Worm (Caenorhabditis elegans) whole organism, mixed stage, embryonic: ENCODE measurements around the gene pin-2.

Experiments
- M03D4.4 ChIP-seq: sonication (generic microtip); optimal IDR thresholded peaks from 2 replicates; lab custom pipeline; 2017; ENCODE audit warnings: mild to moderate bottlenecking, missing genetic modification characterization, missing compliant biosample characterization
- bed-3 ChIP-seq: fragments of 200-800 bp; sonication (Bioruptor generic); optimal IDR thresholded peaks from 3 replicates; lab custom pipeline; 2018; ENCODE audit warnings: mild to moderate bottlenecking, missing genetic modification characterization, moderate library complexity, missing compliant biosample characterization
- blmp-1 ChIP-seq: fragments of 150-350 bp; optimal IDR thresholded peaks from 2 replicates; lab custom pipeline; 2014; ENCODE audit warnings: missing biosample characterization, missing genetic modification characterization
- ceh-39 ChIP-seq: fragments of 150-350 bp; optimal IDR thresholded peaks from 2 replicates; lab custom pipeline; 2014; ENCODE audit warnings: missing biosample characterization, missing genetic modification characterization
- ceh-83 ChIP-seq: fragments of 200-800 bp; sonication (Bioruptor generic); optimal IDR thresholded peaks from 2 replicates; lab custom pipeline; 2018; ENCODE audit warnings: mild to moderate bottlenecking, missing genetic modification characterization, missing compliant biosample characterization
- ces-1 ChIP-seq: fragments of 150-350 bp; optimal IDR thresholded peaks from 2 replicates; lab custom pipeline; 2014; ENCODE audit warnings: missing biosample characterization, missing genetic modification reagents, missing genetic modification characterization
- cnd-1 ChIP-seq: fragments of 200-800 bp; sonication (Bioruptor generic); optimal IDR thresholded peaks from 2 replicates; lab custom pipeline; 2018; ENCODE audit warnings: mild to moderate bottlenecking, missing genetic modification characterization, missing compliant biosample characterization
- drap-1 ChIP-seq: fragments of 200-800 bp; sonication (Bioruptor generic); optimal IDR thresholded peaks from 3 replicates; lab custom pipeline; 2018; ENCODE audit warnings: mild to moderate bottlenecking, missing genetic modification characterization, missing compliant biosample characterization
- elt-1 ChIP-seq: sonication (generic microtip); optimal IDR thresholded peaks from 2 replicates; lab custom pipeline; 2017; ENCODE audit warnings: missing genetic modification characterization, mild to moderate bottlenecking, missing compliant biosample characterization, antibody characterized with exemption, moderate library complexity, borderline replicate concordance; ENCODE audit not compliant: insufficient read depth
- elt-3 ChIP-seq: fragments of 150-350 bp; optimal IDR thresholded peaks from 2 replicates; lab custom pipeline; 2014; ENCODE audit warnings: missing biosample characterization, missing genetic modification characterization
- flh-1 ChIP-seq: fragments of 200-800 bp; sonication (Bioruptor generic); optimal IDR thresholded peaks from 2 replicates; lab custom pipeline; 2018; ENCODE audit warnings: mild to moderate bottlenecking, missing genetic modification characterization, moderate library complexity, missing compliant biosample characterization
- hlh-1 ChIP-seq: fragments of 150-350 bp; optimal IDR thresholded peaks from 2 replicates; lab custom pipeline; 2014; ENCODE audit warnings: missing biosample characterization, missing genetic modification reagents, missing genetic modification characterization
- lin-13 ChIP-seq: fragments of 150-350 bp; optimal IDR thresholded peaks from 2 replicates; lab custom pipeline; 2014; ENCODE audit warnings: missing biosample characterization, missing genetic modification characterization
- lin-32 ChIP-seq: fragments of 200-800 bp; sonication (Bioruptor generic); optimal IDR thresholded peaks from 2 replicates; lab custom pipeline; 2018; ENCODE audit warnings: mild to moderate bottlenecking, missing genetic modification characterization, missing compliant biosample characterization
- mls-2 ChIP-seq: sonication (generic microtip); optimal IDR thresholded peaks from 2 replicates; lab custom pipeline; 2016; ENCODE audit warnings: mild to moderate bottlenecking, missing genetic modification characterization, moderate library complexity, missing compliant biosample characterization
- nhr-12 ChIP-seq: fragments of 150-350 bp; optimal IDR thresholded peaks from 2 replicates; lab custom pipeline; 2014; ENCODE audit warnings: missing biosample characterization, missing genetic modification characterization
- nhr-2 ChIP-seq: fragments of 150-350 bp; optimal IDR thresholded peaks from 2 replicates; lab custom pipeline; 2014; ENCODE audit warnings: missing biosample characterization, missing genetic modification characterization
- nhr-237 ChIP-seq: fragments of 150-350 bp; optimal IDR thresholded peaks from 2 replicates; lab custom pipeline; 2014; ENCODE audit warnings: missing biosample characterization, missing genetic modification characterization
- nhr-28 ChIP-seq: fragments of 150-350 bp; optimal IDR thresholded peaks from 2 replicates; lab custom pipeline; 2014; ENCODE audit warnings: missing biosample characterization, missing genetic modification characterization
- nhr-76 ChIP-seq: sonication (generic microtip); optimal IDR thresholded peaks from 2 replicates; lab custom pipeline; 2017; ENCODE audit warnings: missing biosample characterization, missing genetic modification characterization
- pha-4 ChIP-seq: fragments of 150-350 bp; optimal IDR thresholded peaks from 2 replicates; lab custom pipeline; 2018; ENCODE audit warnings: missing biosample characterization, missing genetic modification reagents, missing genetic modification characterization
- sem-2 ChIP-seq: fragments of 200-800 bp; sonication (Bioruptor generic); optimal IDR thresholded peaks from 2 replicates; lab custom pipeline; 2018; ENCODE audit warnings: mild to moderate bottlenecking, missing genetic modification characterization, missing compliant biosample characterization
- sptf-1 ChIP-seq: sonication (generic microtip); optimal IDR thresholded peaks from 2 replicates; lab custom pipeline; 2017; ENCODE audit warnings: mild to moderate bottlenecking, missing genetic modification characterization, moderate library complexity, missing compliant biosample characterization
- tbx-8 ChIP-seq: fragments of 200-800 bp; sonication (Bioruptor generic); optimal IDR thresholded peaks from 2 replicates; lab custom pipeline; 2018; ENCODE audit warnings: mild to moderate bottlenecking, missing genetic modification characterization, moderate library complexity, missing compliant biosample characterization
- unc-39 ChIP-seq: fragments of 150-350 bp; optimal IDR thresholded peaks from 2 replicates; lab custom pipeline; 2014; ENCODE audit warnings: missing biosample characterization, missing genetic modification characterization
- unc-62 ChIP-seq: fragments of 150-350 bp; optimal IDR thresholded peaks from 2 replicates; lab custom pipeline; 2014; ENCODE audit warnings: missing biosample characterization, missing genetic modification reagents, missing genetic modification characterization
- zip-8 ChIP-seq: fragments of 150-350 bp; optimal IDR thresholded peaks from 2 replicates; lab custom pipeline; 2014; ENCODE audit warnings: missing biosample characterization, missing genetic modification characterization

pin-2 gene

ce11 chrIV:12790871-12791270, 2.8 kb upstream of the pin-2 start, which contains the start of gene F07C6.2:
TSS of gene F07C6.2 (plus strand) at chrIV:12791171.
- no peak for TF ChIP-seq unc-62
- no peak for TF ChIP-seq sptf-1
- no peak for TF ChIP-seq blmp-1
- no peak for TF ChIP-seq ceh-83 (GFP tag; lab: Kevin White, UChicago)
- no peak for TF ChIP-seq flh-1 (GFP tag; lab: Kevin White, UChicago)
- no peak for TF ChIP-seq pha-4 (tag; lab: Kevin White, UChicago)
- TF ChIP-seq lin-32 (GFP tag; lab: Kevin White, UChicago) = no peak
- no peak for TF ChIP-seq tbx-8
- TF ChIP-seq M03D4.4 (tag; lab: Kevin White, UChicago) = no peak
- TF ChIP-seq nhr-12 (tag; lab: Kevin White, UChicago) = no peak
- no peak for TF ChIP-seq mls-2 (tag; lab: Kevin White, UChicago)
- TF ChIP-seq unc-39 (tag; lab: Kevin White, UChicago) = no peak
- TF ChIP-seq sem-2 (GFP tag; lab: Kevin White, UChicago) = no peak
- no peak for TF ChIP-seq nhr-237 (tag; lab: Kevin White, UChicago)
- no peak for TF ChIP-seq nhr-76 (tag; lab: Kevin White, UChicago)

ce11 chrIV:12792494-12792893, 1.2 kb upstream of the pin-2 start, which contains the start of gene F07C6.6:
TSS of gene F07C6.6 (plus strand) at chrIV:12792794.
- no peak for TF ChIP-seq lin-13 (tag; lab: Kevin White, UChicago)
- TF ChIP-seq bed-3 = no peak
- TF ChIP-seq sptf-1 = no peak
- TF ChIP-seq blmp-1 = no peak
- no peak for TF ChIP-seq nhr-12 (tag; lab: Kevin White, UChicago)
- TF ChIP-seq elt-1 (tag; lab: Kevin White, UChicago) = no peak
- TF ChIP-seq zip-8 (tag; lab: Kevin White, UChicago) = no peak
- no peak for TF ChIP-seq sem-2 (GFP tag; lab: Kevin White, UChicago)
- no peak for TF ChIP-seq ceh-39 (tag; lab: Kevin White, UChicago)
- TF ChIP-seq nhr-2 (tag; lab: Kevin White, UChicago) = no peak
- no peak for TF ChIP-seq elt-3
- no peak for TF ChIP-seq pha-4 (tag; lab: Kevin White, UChicago)
- no peak for TF ChIP-seq drap-1 (GFP tag; lab: Kevin White, UChicago)
- no peak for TF ChIP-seq mls-2 (tag; lab: Kevin White, UChicago)
- TF ChIP-seq flh-1 (GFP tag; lab: Kevin White, UChicago) = no peak

- TF ChIP-seq pha-4 (tag; lab: Kevin White, UChicago) = no peak
These were observed 1.8 kb downstream of the pin-2 start for ce11 chrIV:12795371-12795936.

ce11 chrIV:12796811-12797210, 3.2 kb downstream of the pin-2 start:
- TF ChIP-seq flh-1 (GFP tag; lab: Kevin White, UChicago) = no peak
- TF ChIP-seq unc-39 (tag; lab: Kevin White, UChicago) = no peak
- TF ChIP-seq lin-13 (tag; lab: Kevin White, UChicago) = no peak
- no peak for TF ChIP-seq hlh-1 (tag; lab: Kevin White, UChicago)
- no peak for TF ChIP-seq nhr-12 (tag; lab: Kevin White, UChicago)
- TF ChIP-seq, all 35 proteins: peak for 0

ce11 chrIV:12805595-12805994, 11.9 kb downstream of the pin-2 start, which contains the start of gene F07C6.4:
TSS of gene F07C6.4 (plus strand) at chrIV:12805924.
- no peak for TF ChIP-seq hlh-1 (tag; lab: Kevin White, UChicago)
- TF ChIP-seq zip-8 (tag; lab: Kevin White, UChicago) = no peak
- TF ChIP-seq tbx-8 = no peak

- no peak for TF ChIP-seq elt-3
- TF ChIP-seq nhr-2 (tag; lab: Kevin White, UChicago) = peak; percentile 39
- TF ChIP-seq, all 35 proteins: peak for 1
These were observed 17.9 kb downstream of the pin-2 start for ce11 chrIV:12811554-12811953.

ce11 chrIV:12813822-12814221, 20.2 kb downstream of the pin-2 start:
- peak; percentile 9 for TF ChIP-seq cnd-1 (tag; lab: Kevin White, UChicago)
- TF ChIP-seq nhr-2 (tag; lab: Kevin White, UChicago) = peak; percentile 91
- TF ChIP-seq ces-1 = peak; percentile 45
- no peak for TF ChIP-seq nhr-28 (tag; lab: Kevin White, UChicago)
- TF ChIP-seq zip-8 (tag; lab: Kevin White, UChicago) = peak; percentile 0
